Fruit fly (Drosophila melanogaster) whole organism, prepupa: ENCODE data around the gene HINT1.

Experiments
- CG10631 ChIP-seq: fragments of 200-800 bp; sonication (Bioruptor generic); optimal IDR thresholded peaks from 2 replicates; lab custom pipeline; 2016; ENCODE audit warnings: missing biosample characterization, missing genetic modification characterization
- CG10669 ChIP-seq: fragments of 200-800 bp; sonication (Bioruptor generic); optimal IDR thresholded peaks from 3 replicates; lab custom pipeline; 2018; ENCODE audit warnings: missing biosample characterization, mild to moderate bottlenecking, missing genetic modification characterization, moderate library complexity
- CG11294 ChIP-seq: fragments of 200-800 bp; sonication (Bioruptor generic); IDR thresholded peaks from 2 replicates; pipeline ENCODE4 v1.3.6; 2022; ENCODE audit warnings: missing biosample characterization, missing genetic modification characterization
- CG11762 ChIP-seq: fragments of 200-800 bp; sonication (Bioruptor generic); optimal IDR thresholded peaks from 3 replicates; lab custom pipeline; 2016; ENCODE audit warnings: missing biosample characterization, missing genetic modification characterization; ENCODE audit not compliant: insufficient read depth
- CG15336 ChIP-seq: fragments of 200-800 bp; sonication (Bioruptor generic); IDR thresholded peaks from 2 replicates; pipeline ENCODE4 v1.3.6; 2022; ENCODE audit warnings: missing biosample characterization, missing genetic modification characterization
- CG1621 ChIP-seq: fragments of 200-800 bp; sonication (Bioruptor generic); optimal IDR thresholded peaks from 3 replicates; lab custom pipeline; 2018; ENCODE audit warnings: missing biosample characterization, mild to moderate bottlenecking, missing genetic modification characterization
- CG16779 ChIP-seq: fragments of 200-800 bp; sonication (Bioruptor generic); optimal IDR thresholded peaks from 3 replicates; lab custom pipeline; 2017; ENCODE audit warnings: missing biosample characterization, mild to moderate bottlenecking, missing genetic modification characterization
- CG3032 ChIP-seq: fragments of 200-800 bp; optimal IDR thresholded peaks from 2 replicates; lab custom pipeline; 2019; ENCODE audit warnings: missing biosample characterization, mild to moderate bottlenecking, missing genetic modification characterization, moderate library complexity
- CG31627 ChIP-seq: fragments of 200-800 bp; sonication (Bioruptor generic); optimal IDR thresholded peaks from 3 replicates; lab custom pipeline; 2016; ENCODE audit warnings: missing biosample characterization, missing genetic modification characterization
- CG32006 ChIP-seq: fragments of 200-800 bp; sonication (Bioruptor generic); optimal IDR thresholded peaks from 3 replicates; lab custom pipeline; 2017; ENCODE audit warnings: missing biosample characterization, mild to moderate bottlenecking, missing genetic modification characterization
- CG34406 ChIP-seq: fragments of 200-800 bp; sonication (Bioruptor generic); optimal IDR thresholded peaks from 3 replicates; lab custom pipeline; 2016; ENCODE audit warnings: missing biosample characterization, missing genetic modification characterization
- CG3919 ChIP-seq: fragments of 200-800 bp; sonication (Bioruptor generic); optimal IDR thresholded peaks from 3 replicates; lab custom pipeline; 2016; ENCODE audit warnings: missing biosample characterization, missing genetic modification characterization
- CG4318 ChIP-seq: fragments of 200-800 bp; sonication (Bioruptor generic); optimal IDR thresholded peaks from 3 replicates; lab custom pipeline; 2017; ENCODE audit warnings: missing biosample characterization, mild to moderate bottlenecking, missing genetic modification characterization
- CG6276 ChIP-seq: fragments of 200-800 bp; sonication (Bioruptor generic); optimal IDR thresholded peaks from 2 replicates; lab custom pipeline; 2017; ENCODE audit warnings: missing biosample characterization, mild to moderate bottlenecking, missing genetic modification characterization
- CG6792 ChIP-seq: fragments of 200-800 bp; sonication (Bioruptor generic); optimal IDR thresholded peaks from 3 replicates; lab custom pipeline; 2016; ENCODE audit warnings: missing biosample characterization, missing genetic modification characterization
- CG6808 ChIP-seq: fragments of 200-800 bp; sonication (Bioruptor generic); optimal IDR thresholded peaks from 3 replicates; lab custom pipeline; 2017; ENCODE audit warnings: missing biosample characterization, missing genetic modification characterization, mild to moderate bottlenecking, moderate library complexity, missing genetic modification reagents
- CG6854 ChIP-seq: fragments of 200-800 bp; sonication (Bioruptor generic); optimal IDR thresholded peaks from 2 replicates; lab custom pipeline; 2017; ENCODE audit warnings: missing biosample characterization, mild to moderate bottlenecking, missing genetic modification characterization
- CG7368 ChIP-seq: fragments of 200-800 bp; sonication (Bioruptor generic); optimal IDR thresholded peaks from 3 replicates; lab custom pipeline; 2016; ENCODE audit warnings: missing biosample characterization, missing genetic modification characterization
- CG8119 ChIP-seq: fragments of 200-800 bp; sonication (Bioruptor generic); IDR thresholded peaks from 3 replicates; pipeline ENCODE4 v1.3.6; 2022; ENCODE audit warnings: missing biosample characterization, missing genetic modification characterization
- CG8319 ChIP-seq: fragments of 200-800 bp; sonication (Bioruptor generic); optimal IDR thresholded peaks from 3 replicates; lab custom pipeline; 2016; ENCODE audit warnings: missing biosample characterization, missing genetic modification characterization
- CG9139 ChIP-seq: fragments of 200-800 bp; sonication (Bioruptor generic); optimal IDR thresholded peaks from 3 replicates; lab custom pipeline; 2017; ENCODE audit warnings: missing biosample characterization, mild to moderate bottlenecking, missing genetic modification characterization
- Eip75B ChIP-seq: fragments of 200-800 bp; sonication (Bioruptor generic); optimal IDR thresholded peaks from 3 replicates; lab custom pipeline; 2016; ENCODE audit warnings: missing biosample characterization, missing genetic modification characterization
- Eip78C ChIP-seq: fragments of 200-800 bp; sonication (Bioruptor generic); peaks from one replicate; lab custom pipeline; 2016; ENCODE audit warnings: missing biosample characterization, missing genetic modification characterization
- Ets21C ChIP-seq: fragments of 200-800 bp; sonication (Bioruptor generic); optimal IDR thresholded peaks from 3 replicates; lab custom pipeline; 2016; ENCODE audit warnings: missing biosample characterization, missing genetic modification characterization
- Gug ChIP-seq: fragments of 200-800 bp; sonication (Bioruptor generic); IDR thresholded peaks from 2 replicates; pipeline ENCODE4 v1.3.6; 2022; ENCODE audit warnings: missing biosample characterization, missing genetic modification characterization
- Hr38 ChIP-seq: sonication (Bioruptor generic); optimal IDR thresholded peaks from 2 replicates; lab custom pipeline; 2016; ENCODE audit warnings: missing biosample characterization, missing genetic modification characterization
- Hr39 ChIP-seq: fragments of 200-800 bp; sonication (Bioruptor generic); optimal IDR thresholded peaks from 2 replicates; lab custom pipeline; 2016; ENCODE audit warnings: missing biosample characterization, missing genetic modification characterization
- Hr4 ChIP-seq: fragments of 200-800 bp; sonication (Bioruptor generic); optimal IDR thresholded peaks from 3 replicates; lab custom pipeline; 2016; ENCODE audit warnings: missing biosample characterization, missing genetic modification characterization
- Lpt ChIP-seq: fragments of 200-800 bp; sonication (Bioruptor generic); optimal IDR thresholded peaks from 3 replicates; lab custom pipeline; 2016; ENCODE audit warnings: missing biosample characterization, missing genetic modification characterization
- Met ChIP-seq: fragments of 200-800 bp; sonication (Bioruptor generic); optimal IDR thresholded peaks from 3 replicates; lab custom pipeline; 2016; ENCODE audit warnings: missing biosample characterization, missing genetic modification characterization
- OdsH ChIP-seq: fragments of 200-800 bp; sonication (Bioruptor generic); optimal IDR thresholded peaks from 3 replicates; lab custom pipeline; 2016; ENCODE audit warnings: missing biosample characterization, missing genetic modification characterization
- Smox ChIP-seq: fragments of 200-800 bp; sonication (Bioruptor generic); optimal IDR thresholded peaks from 3 replicates; lab custom pipeline; 2016; ENCODE audit warnings: missing biosample characterization, missing genetic modification characterization
- Sox102F ChIP-seq: fragments of 200-800 bp; sonication (Bioruptor generic); optimal IDR thresholded peaks from 2 replicates; lab custom pipeline; 2016; ENCODE audit warnings: missing biosample characterization, mild to moderate bottlenecking, missing genetic modification characterization
- Sox15 ChIP-seq: fragments of 200-800 bp; sonication (Bioruptor generic); optimal IDR thresholded peaks from 3 replicates; lab custom pipeline; 2016; ENCODE audit warnings: missing biosample characterization, missing genetic modification characterization
- achi ChIP-seq: fragments of 200-800 bp; sonication (Bioruptor generic); optimal IDR thresholded peaks from 3 replicates; lab custom pipeline; 2016; ENCODE audit warnings: missing biosample characterization, missing genetic modification characterization
- acj6 ChIP-seq: fragments of 200-800 bp; sonication (Bioruptor generic); optimal IDR thresholded peaks from 3 replicates; lab custom pipeline; 2016; ENCODE audit warnings: missing biosample characterization, missing genetic modification characterization
- cyc ChIP-seq: fragments of 200-800 bp; sonication (Bioruptor generic); optimal IDR thresholded peaks from 3 replicates; lab custom pipeline; 2016; ENCODE audit warnings: missing biosample characterization, missing genetic modification characterization
- dac ChIP-seq: fragments of 200-800 bp; sonication (Bioruptor generic); optimal IDR thresholded peaks from 2 replicates; lab custom pipeline; 2017; ENCODE audit warnings: missing biosample characterization, mild to moderate bottlenecking, missing genetic modification characterization
- dsx ChIP-seq: fragments of 200-800 bp; optimal IDR thresholded peaks from 3 replicates; lab custom pipeline; 2019; ENCODE audit warnings: missing biosample characterization, mild to moderate bottlenecking, missing genetic modification characterization, moderate library complexity; ENCODE audit not compliant: poor library complexity, severe bottlenecking
- eg ChIP-seq: fragments of 200-800 bp; sonication (Bioruptor generic); IDR thresholded peaks from 3 replicates; pipeline ENCODE4 v1.3.6; 2022; ENCODE audit warnings: missing biosample characterization, missing genetic modification characterization
- esn ChIP-seq: fragments of 200-800 bp; sonication (Bioruptor generic); optimal IDR thresholded peaks from 2 replicates; lab custom pipeline; 2016; ENCODE audit warnings: missing biosample characterization, mild to moderate bottlenecking, missing genetic modification characterization, moderate library complexity
- fd59A ChIP-seq: fragments of 200-800 bp; sonication (Bioruptor generic); optimal IDR thresholded peaks from 2 replicates; lab custom pipeline; 2017; ENCODE audit warnings: missing biosample characterization, mild to moderate bottlenecking, missing genetic modification characterization, missing genetic modification reagents
- fd85E ChIP-seq: fragments of 200-800 bp; sonication (Bioruptor generic); optimal IDR thresholded peaks from 3 replicates; lab custom pipeline; 2016; ENCODE audit warnings: missing biosample characterization, missing genetic modification characterization
- pdm3 ChIP-seq: fragments of 200-800 bp; sonication (Bioruptor generic); optimal IDR thresholded peaks from 3 replicates; lab custom pipeline; 2016; ENCODE audit warnings: missing biosample characterization, missing genetic modification characterization
- salr ChIP-seq, 2 experiments: fragments of 200-800 bp; sonication (Bioruptor generic); optimal IDR thresholded peaks; 3 replicates each; lab custom pipeline; 2016 to 2018; ENCODE audit warnings: missing biosample characterization in 2 of 2, missing genetic modification characterization in 2 of 2, mild to moderate bottlenecking in 1 of 2
- spab ChIP-seq: fragments of 200-800 bp; sonication (Bioruptor generic); optimal IDR thresholded peaks from 2 replicates; lab custom pipeline; 2017; ENCODE audit warnings: missing biosample characterization, mild to moderate bottlenecking, missing genetic modification characterization, missing genetic modification reagents
- svp ChIP-seq: fragments of 200-800 bp; sonication (Bioruptor generic); peaks from one replicate; lab custom pipeline; 2016; ENCODE audit warnings: missing biosample characterization, missing genetic modification characterization
- topi ChIP-seq: fragments of 200-800 bp; sonication (Bioruptor generic); optimal IDR thresholded peaks from 3 replicates; lab custom pipeline; 2016; ENCODE audit warnings: missing biosample characterization, missing genetic modification characterization
- vri ChIP-seq: fragments of 200-800 bp; sonication (Bioruptor generic); optimal IDR thresholded peaks from 3 replicates; lab custom pipeline; 2016; ENCODE audit warnings: missing biosample characterization, mild to moderate bottlenecking, missing genetic modification characterization

HINT1 gene

dm6 chr2L:2800956-2801776, 31.2 kb downstream of the HINT1 start:
- TF ChIP-seq CG6808: no peak
- TF ChIP-seq svp (GFP tag; lab: Kevin White, UChicago): peak; percentile 91

dm6 chr2L:2802527-2802926, 32.6 kb downstream of the HINT1 start:
- TF ChIP-seq Met (GFP tag; lab: Kevin White, UChicago): no peak
- TF ChIP-seq CG11294: no peak
- TF ChIP-seq cyc (GFP tag; lab: Kevin White, UChicago): no peak
- no peak for TF ChIP-seq CG34406 (GFP tag; lab: Kevin White, UChicago)
- no peak for TF ChIP-seq CG11762
- TF ChIP-seq CG3919 (GFP tag; lab: Kevin White, UChicago): peak; percentile 43
- TF ChIP-seq dsx (GFP tag; lab: Kevin White, UChicago): no peak
- TF ChIP-seq dac (GFP tag; lab: Kevin White, UChicago): no peak
- TF ChIP-seq salr (GFP tag; optimal IDR thresholded peaks at IDR 0.05; lab: Kevin White, UChicago): no peak
- no peak for TF ChIP-seq Eip75B (GFP tag; lab: Kevin White, UChicago)
- TF ChIP-seq Gug: no peak
- TF ChIP-seq CG1621: peak; percentile 55
- TF ChIP-seq CG15336: peak; percentile 43
- peak; percentile 32 for TF ChIP-seq CG6854 (GFP tag; lab: Kevin White, UChicago)
- TF ChIP-seq esn: no peak
- peak; percentile 76 for TF ChIP-seq Eip78C (GFP tag; lab: Kevin White, UChicago)
- TF ChIP-seq Sox102F (GFP tag; lab: Kevin White, UChicago): no peak
- peak; percentile 10 for TF ChIP-seq svp (GFP tag; lab: Kevin White, UChicago)
- TF ChIP-seq acj6: no peak
- TF ChIP-seq CG32006 (GFP tag; lab: Kevin White, UChicago): no peak
- peak; percentile 88 for TF ChIP-seq CG6276 (GFP tag; lab: Kevin White, UChicago)
- peak; percentile 57 for TF ChIP-seq CG10669 (GFP tag; lab: Kevin White, UChicago)
- peak; percentile 39 for TF ChIP-seq CG16779
- TF ChIP-seq OdsH (GFP tag; lab: Kevin White, UChicago): no peak
- no peak for TF ChIP-seq fd85E (GFP tag; lab: Kevin White, UChicago)
- peak; percentile 88 for TF ChIP-seq CG9139 (GFP tag; lab: Kevin White, UChicago)
- no peak for TF ChIP-seq pdm3 (GFP tag; lab: Kevin White, UChicago)
- TF ChIP-seq eg (GFP tag; lab: Robert Waterston, UW): 0 out of 3 replicates have a peak, but pooled peaks have one; percentile 37
- TF ChIP-seq Lpt (GFP tag; lab: Kevin White, UChicago): peak; percentile 10
- TF ChIP-seq Smox: no peak
- no peak for TF ChIP-seq Ets21C
- TF ChIP-seq spab: peak; percentile 73
- no peak for TF ChIP-seq achi (GFP tag; lab: Kevin White, UChicago)
- no peak for TF ChIP-seq Sox15
- TF ChIP-seq CG6808: peak; percentile 84
- no peak for TF ChIP-seq fd59A (GFP tag; lab: Kevin White, UChicago)
- peak; percentile 59; the same call in 2 of the 3 replicates for TF ChIP-seq CG8119 (GFP tag; lab: Robert Waterston, UW)
- TF ChIP-seq CG4318: no peak
- no peak for TF ChIP-seq CG6792 (GFP tag; lab: Kevin White, UChicago)
- peak; percentile 16 for TF ChIP-seq CG3032
- TF ChIP-seq CG8319 (GFP tag; lab: Kevin White, UChicago): no peak
- no peak for TF ChIP-seq vri (GFP tag; lab: Kevin White, UChicago)
- peak; percentile 27 for TF ChIP-seq Hr38 (GFP tag; lab: Kevin White, UChicago)
- TF ChIP-seq CG31627 (GFP tag; lab: Kevin White, UChicago): no peak
- TF ChIP-seq CG10631 (GFP tag; lab: Kevin White, UChicago): no peak
- TF ChIP-seq Hr4: peak; percentile 3
- no peak for TF ChIP-seq Hr39 (GFP tag; lab: Kevin White, UChicago)
- no peak for TF ChIP-seq topi (GFP tag; lab: Kevin White, UChicago)
- TF ChIP-seq CG7368 (GFP tag; lab: Kevin White, UChicago): peak; percentile 33
